Fruit fly (Drosophila melanogaster) S2 (cell line): ENCODE measurements around the gene CG43843.

Source experiments
- CG8478 ChIP-seq: fragments of >200 bp; optimal IDR thresholded peaks from 2 replicates; lab custom pipeline; 2018
- CTCF ChIP-seq, 2 experiments: fragments of >200 bp; optimal IDR thresholded peaks; 2 replicates each; lab custom pipeline; 2018

Gene CG43843

dm6 chrX:18479307-18480134, 19.3 kb upstream of the CG43843 start, which contains the start of gene CG32547:
Gene CG32547, minus strand, starts transcription at chrX:18479487.
- TF ChIP-seq CG8478 (no peak), CTCF (optimal IDR thresholded peaks at IDR 0.05; lab: Kevin White, UChicago) (no peak)

- TF ChIP-seq CTCF (optimal IDR thresholded peaks at IDR 0.05; lab: Kevin White, UChicago) = no peak
- TF ChIP-seq CG8478 = no peak
Measured at dm6 chrX:18467881-18468280, 7.7 kb upstream of the CG43843 start.

DNA sequence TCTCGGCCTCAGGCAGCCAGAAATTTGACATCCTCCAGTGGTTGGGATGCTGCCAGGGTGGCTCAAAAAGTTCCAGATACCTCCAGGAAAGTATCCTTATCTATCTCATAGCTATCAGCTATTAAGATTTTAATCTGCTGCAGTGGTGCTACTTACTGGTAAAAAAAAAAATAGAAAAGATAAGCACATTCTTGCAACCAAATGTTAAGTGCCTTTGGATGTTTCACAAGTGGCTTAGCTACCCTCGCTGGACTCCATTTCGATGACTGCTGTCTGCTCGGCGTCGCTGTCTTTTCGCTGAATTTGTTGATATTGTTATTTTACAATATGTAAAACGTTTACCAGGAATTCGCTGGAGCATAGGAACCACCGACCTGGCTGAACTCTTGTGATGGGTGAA, 7.5 kb downstream of the CG43843 start:
- no peak for TF ChIP-seq CTCF (optimal IDR thresholded peaks at IDR 0.05; lab: Kevin White, UChicago)
- TF ChIP-seq CG8478 = no peak

DNA sequence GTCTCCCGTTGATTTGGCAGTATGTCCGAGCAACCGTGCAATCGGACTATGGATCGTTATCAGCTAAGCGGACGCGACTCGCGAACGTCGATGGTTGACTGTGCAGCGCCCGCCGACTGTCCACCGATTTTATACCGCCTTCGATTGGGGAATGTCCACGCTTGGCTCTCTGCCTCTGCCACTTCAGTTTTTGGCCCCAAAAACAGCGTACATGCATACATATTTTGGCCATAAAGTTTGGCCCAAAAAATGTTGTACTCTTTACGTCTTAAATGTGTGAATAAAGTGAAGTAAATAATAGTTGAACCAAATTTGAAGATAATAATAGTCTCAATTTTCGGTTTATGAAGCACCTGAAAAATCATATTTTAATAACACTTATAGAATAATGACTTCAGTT, 19.7 kb downstream of the CG43843 start, which contains the start of gene CG32548:
TSS of gene CG32548 (minus strand) at position 101 of the 400 bp plus-strand sequence.
- TF ChIP-seq CG8478 = no peak
- no peak for TF ChIP-seq CTCF (optimal IDR thresholded peaks at IDR 0.05; lab: Kevin White, UChicago)

dm6 chrX:18439367-18439766, 20.9 kb downstream of the CG43843 start, which contains the start of gene CG43841:
Gene CG43841, plus strand, starts transcription at chrX:18439667.
- TF ChIP-seq CG8478 (no peak), CTCF (optimal IDR thresholded peaks at IDR 0.05; lab: Kevin White, UChicago) (no peak)

DNA sequence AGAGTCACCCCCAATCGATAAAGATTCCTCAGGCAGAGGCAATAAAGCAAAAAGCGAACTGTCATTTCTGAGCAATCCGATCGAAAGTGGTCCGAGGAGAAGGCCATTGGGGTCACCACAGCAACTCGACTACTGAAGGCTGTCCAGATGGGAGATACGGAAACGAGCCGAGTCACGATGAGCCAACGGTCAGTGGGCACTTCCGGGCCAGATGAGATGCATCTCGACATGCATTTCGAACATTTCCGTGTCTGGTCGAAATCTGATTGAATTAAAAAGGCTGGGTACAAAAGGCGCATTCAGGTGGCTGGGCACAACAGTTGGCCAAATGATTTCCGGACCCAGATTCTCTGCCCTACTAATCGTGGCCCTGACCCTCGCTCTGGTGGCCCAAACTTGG, 21.6 kb downstream of the CG43843 start, which contains the start of gene CG32551:
TSS of gene CG32551 (plus strand) at position 301 of the 400 bp plus-strand sequence.
- TF ChIP-seq CG8478 (no peak), CTCF (optimal IDR thresholded peaks at IDR 0.05; lab: Kevin White, UChicago) (no peak)

DNA sequence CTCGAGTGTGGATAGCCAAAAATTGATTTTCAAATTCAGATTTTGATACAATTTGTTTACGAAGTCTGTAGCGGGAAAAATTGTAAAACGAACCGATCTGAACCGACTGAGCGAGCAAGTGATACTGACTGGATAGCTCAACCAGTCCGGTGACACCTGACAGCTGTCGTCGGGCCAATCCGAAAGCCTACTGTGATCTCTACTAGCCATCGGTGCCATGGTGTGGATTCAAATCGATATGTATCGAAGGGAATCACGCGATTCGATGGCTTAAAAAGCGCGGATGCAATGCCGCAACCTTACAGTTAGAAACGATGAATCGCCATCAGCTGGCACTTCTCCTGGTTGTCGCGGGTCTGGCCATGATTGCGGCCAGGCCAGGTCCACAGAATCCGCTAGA, 23.0 kb downstream of the CG43843 start, which contains the start of gene CG6290:
TSS of gene CG6290 (plus strand) at position 301 of the 400 bp plus-strand sequence.
- no peak for TF ChIP-seq CG8478
- no peak for TF ChIP-seq CTCF (optimal IDR thresholded peaks at IDR 0.05; lab: Kevin White, UChicago)

- no peak for TF ChIP-seq CG8478
- no peak for TF ChIP-seq CTCF (optimal IDR thresholded peaks at IDR 0.05; lab: Kevin White, UChicago)
Measured at dm6 chrX:18422112-18422511, 38.1 kb downstream of the CG43843 start, which contains the start of gene CG42323. Gene CG42323, plus strand, starts transcription at chrX:18422413.

dm6 chrX:18415115-18415514, 45.1 kb downstream of the CG43843 start, which contains the start of gene CG15056:
Gene CG15056, plus strand, starts transcription at chrX:18415415.
- TF ChIP-seq CG8478 (no peak), CTCF (optimal IDR thresholded peaks at IDR 0.05; lab: Kevin White, UChicago) (no peak)

- TF ChIP-seq CG8478 (no peak), CTCF (optimal IDR thresholded peaks at IDR 0.05; lab: Kevin White, UChicago) (no peak)
Measured at dm6 chrX:18409938-18410337, 50.3 kb downstream of the CG43843 start, which contains the start of gene Nt5b. Gene Nt5b, minus strand, starts transcription at chrX:18410144.

- no peak for TF ChIP-seq CTCF (optimal IDR thresholded peaks at IDR 0.05; lab: Kevin White, UChicago)
- TF ChIP-seq CG8478 = no peak
Measured at dm6 chrX:18409449-18409848, 50.8 kb downstream of the CG43843 start.
